Fruit fly (Drosophila melanogaster): ENCODE data around the gene CG34428.

DNA sequence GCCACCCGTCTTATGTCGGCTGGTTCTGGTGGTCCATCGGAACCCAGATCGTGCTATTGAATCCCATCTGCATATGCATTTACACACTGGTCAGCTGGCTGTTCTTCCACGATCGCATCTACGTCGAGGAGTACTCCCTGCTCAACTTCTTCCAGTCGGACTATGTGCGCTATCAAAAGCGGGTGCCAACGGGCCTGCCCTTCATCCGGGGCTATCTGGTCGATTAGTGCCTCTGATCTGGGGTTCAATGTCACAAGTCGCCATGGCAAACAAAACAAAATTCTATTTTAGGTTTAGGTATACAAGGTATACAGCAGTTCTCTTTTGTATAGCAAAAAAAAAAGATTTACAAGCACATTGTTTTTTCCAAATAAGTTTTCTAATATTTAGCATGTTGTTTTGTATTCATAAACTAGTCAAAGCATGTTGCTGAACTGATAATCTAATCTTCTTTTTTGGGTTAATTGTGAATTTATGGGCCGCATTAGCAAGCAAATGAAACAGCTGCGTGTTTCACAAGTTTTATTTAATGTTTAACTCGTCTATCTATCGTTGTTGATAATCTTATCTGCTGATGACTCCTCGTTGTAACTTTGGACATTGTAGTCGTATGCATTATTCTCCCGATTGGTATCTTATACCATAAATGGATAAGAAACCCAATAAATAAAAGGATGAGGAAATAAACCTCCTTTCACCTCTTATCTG is 42.2 kb upstream of the CG34428 start:
- TF ChIP-seq psq (optimal IDR thresholded peaks at IDR 0.05), result no peak
- TF ChIP-seq pan (optimal IDR thresholded peaks at IDR 0.05), result no peak
